Fruit fly (Drosophila melanogaster) whole organism, embryonic: ENCODE data around the gene Syx5.

Experiments used
- ATbp ChIP-seq: fragments of 200-800 bp; sonication (Bioruptor generic); optimal IDR thresholded peaks from 2 replicates; lab custom pipeline; 2017; ENCODE audit warnings: missing biosample characterization, mild to moderate bottlenecking, missing genetic modification characterization, missing genetic modification reagents
- Atf3 ChIP-seq: fragments of 200-800 bp; sonication (Bioruptor generic); optimal IDR thresholded peaks from 3 replicates; lab custom pipeline; 2016; ENCODE audit warnings: missing biosample characterization, missing genetic modification characterization
- CG10565 ChIP-seq: fragments of 200-800 bp; sonication (Bioruptor generic); optimal IDR thresholded peaks from 3 replicates; lab custom pipeline; 2016; ENCODE audit warnings: missing biosample characterization, mild to moderate bottlenecking, missing genetic modification characterization
- CG10979 ChIP-seq: fragments of 200-800 bp; sonication (Bioruptor generic); optimal IDR thresholded peaks from 2 replicates; lab custom pipeline; 2018; ENCODE audit warnings: missing biosample characterization, mild to moderate bottlenecking, missing genetic modification characterization, moderate library complexity
- CG11085 ChIP-seq: fragments of 200-800 bp; sonication (Bioruptor generic); IDR thresholded peaks from 2 replicates; pipeline ENCODE4 v1.3.6; 2022; ENCODE audit warnings: missing biosample characterization, missing genetic modification characterization
- CG11504 ChIP-seq: fragments of 200-800 bp; sonication (Bioruptor generic); optimal IDR thresholded peaks from 3 replicates; lab custom pipeline; 2019; ENCODE audit warnings: missing biosample characterization, mild to moderate bottlenecking, missing genetic modification characterization, moderate library complexity
- CG16815 ChIP-seq: fragments of 200-800 bp; sonication (Bioruptor generic); optimal IDR thresholded peaks from 3 replicates; lab custom pipeline; 2017; ENCODE audit warnings: missing biosample characterization, mild to moderate bottlenecking, missing genetic modification characterization
- CG18619 ChIP-seq: fragments of 200-800 bp; sonication (Bioruptor generic); optimal IDR thresholded peaks from 3 replicates; lab custom pipeline; 2017; ENCODE audit warnings: missing biosample characterization, mild to moderate bottlenecking, missing genetic modification characterization
- CG2712 ChIP-seq: fragments of 200-800 bp; optimal IDR thresholded peaks from 3 replicates; lab custom pipeline; 2019; ENCODE audit warnings: missing biosample characterization, mild to moderate bottlenecking, missing genetic modification characterization, moderate library complexity
- CG4707 ChIP-seq: fragments of 200-800 bp; sonication (Bioruptor generic); optimal IDR thresholded peaks from 2 replicates; lab custom pipeline; 2018; ENCODE audit warnings: missing biosample characterization, mild to moderate bottlenecking, missing genetic modification characterization, moderate library complexity
- CG5245 ChIP-seq: fragments of 200-800 bp; sonication (Bioruptor generic); optimal IDR thresholded peaks from 3 replicates; lab custom pipeline; 2016; ENCODE audit warnings: missing biosample characterization, missing genetic modification characterization
- CG6765 ChIP-seq: fragments of 200-800 bp; sonication (Bioruptor generic); optimal IDR thresholded peaks from 3 replicates; lab custom pipeline; 2017; ENCODE audit warnings: missing biosample characterization, mild to moderate bottlenecking, missing genetic modification characterization
- CG7372 ChIP-seq: fragments of 200-800 bp; sonication (Bioruptor generic); IDR thresholded peaks from 2 replicates; pipeline ENCODE4 v1.3.6; 2022; ENCODE audit warnings: missing biosample characterization, missing genetic modification characterization
- CG9437 ChIP-seq: fragments of 200-800 bp; sonication (Bioruptor generic); optimal IDR thresholded peaks from 2 replicates; lab custom pipeline; 2018; ENCODE audit warnings: missing biosample characterization, mild to moderate bottlenecking, missing genetic modification characterization
- CG9727 ChIP-seq: fragments of 200-800 bp; sonication (Bioruptor generic); optimal IDR thresholded peaks from 3 replicates; lab custom pipeline; 2017; ENCODE audit warnings: missing biosample characterization, mild to moderate bottlenecking, missing genetic modification characterization
- D19A ChIP-seq: fragments of 200-800 bp; optimal IDR thresholded peaks from 3 replicates; lab custom pipeline; 2019; ENCODE audit warnings: missing biosample characterization, mild to moderate bottlenecking, missing genetic modification characterization, moderate library complexity
- D19B ChIP-seq: fragments of 200-800 bp; sonication (Bioruptor generic); optimal IDR thresholded peaks from 2 replicates; lab custom pipeline; 2017; ENCODE audit warnings: missing biosample characterization, mild to moderate bottlenecking, missing genetic modification characterization
- Hr51 ChIP-seq, 2 experiments: fragments of 200-800 bp; sonication (Bioruptor generic); optimal IDR thresholded peaks; 2 replicates in 1 of 2; 3 replicates in 1 of 2; lab custom pipeline; 2016 to 2018; ENCODE audit warnings: missing biosample characterization in 2 of 2, missing genetic modification characterization in 2 of 2, mild to moderate bottlenecking in 1 of 2, moderate library complexity in 1 of 2
- Jarid2 ChIP-seq: fragments of 200-800 bp; sonication (Bioruptor generic); optimal IDR thresholded peaks from 3 replicates; lab custom pipeline; 2017; ENCODE audit warnings: mild to moderate bottlenecking, missing biosample characterization, missing genetic modification reagents, missing genetic modification characterization
- Lpt ChIP-seq: fragments of >200 bp; optimal IDR thresholded peaks from 2 replicates; lab custom pipeline; 2018; ENCODE audit warnings: missing biosample characterization, missing genetic modification characterization
- Mad ChIP-seq: fragments of 200-800 bp; sonication (Bioruptor generic); optimal IDR thresholded peaks from 2 replicates; lab custom pipeline; 2016; ENCODE audit warnings: missing biosample characterization, missing genetic modification characterization
- Myb ChIP-seq: fragments of 200-800 bp; sonication (Bioruptor generic); optimal IDR thresholded peaks from 2 replicates; lab custom pipeline; 2016; ENCODE audit warnings: missing biosample characterization, missing genetic modification characterization
- NC2α ChIP-seq: fragments of 200-800 bp; sonication (Bioruptor generic); optimal IDR thresholded peaks from 2 replicates; lab custom pipeline; 2016; ENCODE audit warnings: missing biosample characterization, missing genetic modification characterization
- NfI ChIP-seq: fragments of 200-800 bp; sonication (Bioruptor generic); optimal IDR thresholded peaks from 3 replicates; lab custom pipeline; 2018; ENCODE audit warnings: missing biosample characterization, mild to moderate bottlenecking, missing genetic modification characterization, moderate library complexity
- Oli ChIP-seq: fragments of 200-800 bp; sonication (Bioruptor generic); optimal IDR thresholded peaks from 2 replicates; lab custom pipeline; 2018; ENCODE audit warnings: missing biosample characterization, mild to moderate bottlenecking, missing genetic modification characterization, moderate library complexity
- Pdp1 ChIP-seq, 2 experiments: fragments of 200-800 bp; sonication (Bioruptor generic); optimal IDR thresholded peaks; 3 replicates each; lab custom pipeline; 2016; ENCODE audit warnings: missing biosample characterization in 2 of 2, missing genetic modification characterization in 2 of 2, mild to moderate bottlenecking in 1 of 2, moderate library complexity in 1 of 2
- Stat92E ChIP-seq, 3 experiments: fragments of >200 bp in 2 of 3; fragments of 200-800 bp in 1 of 3; sonication (Bioruptor generic) in 1 of 3; optimal IDR thresholded peaks; 2 replicates each; lab custom pipeline; 2017 to 2019; ENCODE audit warnings: missing biosample characterization in 3 of 3, missing genetic modification characterization in 3 of 3, mild to moderate bottlenecking in 1 of 3, moderate library complexity in 1 of 3
- YL-1 ChIP-seq: fragments of 200-800 bp; sonication (Bioruptor generic); optimal IDR thresholded peaks from 3 replicates; lab custom pipeline; 2017; ENCODE audit warnings: missing biosample characterization, mild to moderate bottlenecking, missing genetic modification characterization
- ab ChIP-seq: fragments of 200-800 bp; sonication (Bioruptor generic); optimal IDR thresholded peaks from 2 replicates; lab custom pipeline; 2016; ENCODE audit warnings: missing biosample characterization, missing genetic modification characterization
- ash1 ChIP-seq: fragments of 200-800 bp; sonication (Bioruptor generic); optimal IDR thresholded peaks from 2 replicates; lab custom pipeline; 2018; ENCODE audit warnings: missing biosample characterization, mild to moderate bottlenecking, missing genetic modification characterization
- bcd ChIP-seq: fragments of 200-800 bp; sonication (Bioruptor generic); optimal IDR thresholded peaks from 2 replicates; lab custom pipeline; 2017; ENCODE audit warnings: missing biosample characterization, mild to moderate bottlenecking, missing genetic modification characterization
- bsh ChIP-seq, 2 experiments: fragments of 200-800 bp; sonication (Bioruptor generic); optimal IDR thresholded peaks; 2 replicates each; lab custom pipeline; 2017 to 2018; ENCODE audit warnings: mild to moderate bottlenecking in 2 of 2, missing biosample characterization in 2 of 2, missing genetic modification characterization in 2 of 2, moderate library complexity in 1 of 2
- cato ChIP-seq: fragments of 200-800 bp; sonication (Bioruptor generic); optimal IDR thresholded peaks from 2 replicates; lab custom pipeline; 2016; ENCODE audit warnings: missing biosample characterization, missing genetic modification characterization, borderline replicate concordance
- caup ChIP-seq: fragments of 200-800 bp; sonication (Bioruptor generic); optimal IDR thresholded peaks from 3 replicates; lab custom pipeline; 2017; ENCODE audit warnings: missing biosample characterization, mild to moderate bottlenecking, missing genetic modification characterization, moderate library complexity; ENCODE audit not compliant: severe bottlenecking
- da ChIP-seq: fragments of 200-800 bp; sonication (Bioruptor generic); optimal IDR thresholded peaks from 2 replicates; lab custom pipeline; 2016; ENCODE audit warnings: missing biosample characterization, missing genetic modification characterization
- dmrt11E ChIP-seq: fragments of 200-800 bp; sonication (Bioruptor generic); optimal IDR thresholded peaks from 3 replicates; lab custom pipeline; 2018; ENCODE audit warnings: missing biosample characterization, mild to moderate bottlenecking, missing genetic modification characterization, moderate library complexity
- dmrt99B ChIP-seq: fragments of 200-800 bp; sonication (Bioruptor generic); optimal IDR thresholded peaks from 2 replicates; lab custom pipeline; 2018; ENCODE audit warnings: missing biosample characterization, mild to moderate bottlenecking, missing genetic modification characterization, moderate library complexity
- ems ChIP-seq: fragments of 200-800 bp; sonication (Bioruptor generic); optimal IDR thresholded peaks from 3 replicates; lab custom pipeline; 2016; ENCODE audit warnings: missing biosample characterization, missing genetic modification characterization
- eve ChIP-seq, 2 experiments: fragments of >200 bp; optimal IDR thresholded peaks; 2 replicates each; lab custom pipeline; 2017; ENCODE audit warnings: missing biosample characterization in 2 of 2, missing genetic modification characterization in 2 of 2
- gem ChIP-seq: fragments of 200-800 bp; sonication (Bioruptor generic); optimal IDR thresholded peaks from 2 replicates; lab custom pipeline; 2019; ENCODE audit warnings: missing biosample characterization, mild to moderate bottlenecking, missing genetic modification characterization, moderate library complexity
- gfzf ChIP-seq: fragments of 200-800 bp; sonication (Bioruptor generic); optimal IDR thresholded peaks from 2 replicates; lab custom pipeline; 2016; ENCODE audit warnings: missing biosample characterization, mild to moderate bottlenecking, missing genetic modification characterization, moderate library complexity
- hth ChIP-seq: fragments of >200 bp; optimal IDR thresholded peaks from 2 replicates; lab custom pipeline; 2017; ENCODE audit warnings: inconsistent platforms
- klu ChIP-seq: fragments of 200-800 bp; sonication (Bioruptor generic); IDR thresholded peaks from 2 replicates; pipeline ENCODE4 v1.3.6; 2022; ENCODE audit warnings: missing biosample characterization, missing genetic modification characterization
- pzg ChIP-seq: fragments of 200-800 bp; sonication (Bioruptor generic); optimal IDR thresholded peaks from 3 replicates; lab custom pipeline; 2018; ENCODE audit warnings: missing biosample characterization, mild to moderate bottlenecking, missing genetic modification characterization, moderate library complexity
- tgo ChIP-seq: fragments of 200-800 bp; sonication (Bioruptor generic); IDR thresholded peaks from 3 replicates; pipeline ENCODE4 v1.3.6; 2022; ENCODE audit warnings: missing biosample characterization, missing genetic modification characterization
- tin ChIP-seq: fragments of 200-800 bp; sonication (Bioruptor generic); optimal IDR thresholded peaks from 3 replicates; lab custom pipeline; 2016; ENCODE audit warnings: missing biosample characterization, missing genetic modification characterization
- tio ChIP-seq: fragments of 200-800 bp; sonication (Bioruptor generic); optimal IDR thresholded peaks from 2 replicates; lab custom pipeline; 2017; ENCODE audit warnings: missing biosample characterization, missing genetic modification characterization, inconsistent platforms
- toy ChIP-seq: fragments of 200-800 bp; sonication (Bioruptor generic); IDR thresholded peaks from 2 replicates; pipeline ENCODE4 v1.3.6; 2022; ENCODE audit warnings: missing biosample characterization, missing genetic modification characterization
- usp ChIP-seq: fragments of >200 bp; optimal IDR thresholded peaks from 2 replicates; lab custom pipeline; 2017; ENCODE audit warnings: missing biosample characterization, missing genetic modification characterization
- z ChIP-seq: fragments of 200-800 bp; sonication (Bioruptor generic); IDR thresholded peaks from 3 replicates; pipeline ENCODE4 v1.3.6; 2022; ENCODE audit warnings: missing biosample characterization, missing genetic modification characterization

Gene Syx5

DNA sequence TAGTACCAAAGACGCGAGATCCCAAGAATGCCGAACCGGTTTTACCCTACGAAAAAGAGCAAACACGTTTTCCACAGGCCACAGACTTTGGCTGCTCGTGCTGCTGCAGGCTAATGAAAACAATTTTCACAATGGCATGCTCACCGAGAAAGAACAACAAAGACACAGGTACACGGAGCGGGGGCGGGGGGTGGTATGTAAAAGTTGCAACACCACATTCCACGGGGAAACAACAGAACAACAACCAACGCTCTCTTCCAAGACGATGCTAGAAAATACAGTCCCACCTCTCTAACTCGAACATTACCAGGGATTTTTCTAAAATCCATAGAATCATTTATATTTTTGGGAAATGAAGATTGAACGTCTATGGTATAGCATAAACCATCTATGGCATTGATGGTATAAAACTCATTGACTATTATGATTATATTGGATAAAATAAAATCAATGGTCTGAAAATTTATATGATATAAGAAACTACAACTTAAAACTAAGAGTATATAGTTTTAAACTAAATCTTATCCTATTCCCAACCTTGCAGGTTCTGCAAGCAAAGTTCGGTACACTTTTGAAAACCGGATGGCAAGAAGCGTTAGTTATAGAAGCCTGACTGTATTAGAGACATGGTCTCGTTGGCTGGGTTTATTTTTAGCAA, 25.6 kb upstream of the Syx5 start (continued):
- TF ChIP-seq pzg (GFP tag; lab: Kevin White, UChicago) (no peak), hth (lab: Kevin White, UChicago) (no peak), cato (GFP tag; lab: Kevin White, UChicago) (no peak), D19A (tag; lab: Kevin White, UChicago) (no peak), CG16815 (GFP tag; lab: Kevin White, UChicago) (no peak), CG11504 (peak; percentile 16), Pdp1 (GFP tag; optimal IDR thresholded peaks at IDR 0.05; lab: Kevin White, UChicago) (no peak), klu (no peak), Oli (tag; lab: Kevin White, UChicago) (no peak), CG10979 (tag; lab: Kevin White, UChicago) (peak; percentile 11), NC2α (GFP tag; lab: Kevin White, UChicago) (no peak), Mad (GFP tag; lab: Kevin White, UChicago) (no peak), tgo (GFP tag; lab: Robert Waterston, UW) (no peak), ATbp (no peak), ems (no peak), Hr51 (GFP tag; optimal IDR thresholded peaks at IDR 0.05; lab: Kevin White, UChicago) (no peak), CG18619 (GFP tag; lab: Kevin White, UChicago) (no peak), bsh (GFP tag; optimal IDR thresholded peaks at IDR 0.05; lab: Kevin White, UChicago) (peak; percentile 23 to 34), Jarid2 (no peak), CG9437 (GFP tag; lab: Kevin White, UChicago) (no peak), caup (no peak), CG4707 (GFP tag; lab: Kevin White, UChicago) (no peak), toy (GFP tag; lab: Robert Waterston, UW) (no peak), Myb (no peak), NfI (GFP tag; lab: Kevin White, UChicago) (no peak), ash1 (GFP tag; lab: Kevin White, UChicago) (no peak), CG11085 (GFP tag; lab: Robert Waterston, UW) (no peak), CG9727 (GFP tag; lab: Kevin White, UChicago) (no peak), CG6765 (no peak), da (GFP tag; lab: Kevin White, UChicago) (no peak), bcd (GFP tag; lab: Kevin White, UChicago) (no peak), Atf3 (GFP tag; lab: Kevin White, UChicago) (no peak), Stat92E (GFP tag; optimal IDR thresholded peaks at IDR 0.05; lab: Kevin White, UChicago) (no peak), eve (GFP tag; optimal IDR thresholded peaks at IDR 0.05; lab: Kevin White, UChicago) (peak in 1 of 2 experiments; percentile 49), CG2712 (tag; lab: Kevin White, UChicago) (peak; percentile 29), Lpt (GFP tag; lab: Kevin White, UChicago) (peak; percentile 89), CG10565 (GFP tag; lab: Kevin White, UChicago) (no peak), tio (GFP tag; lab: Kevin White, UChicago) (peak; percentile 4), YL-1 (GFP tag; lab: Kevin White, UChicago) (no peak), z (peak; percentile 14; the same call in 1 of the 3 replicates), CG5245 (GFP tag; lab: Kevin White, UChicago) (no peak), dmrt99B (tag; lab: Kevin White, UChicago) (no peak), ab (GFP tag; lab: Kevin White, UChicago) (no peak), D19B (GFP tag; lab: Kevin White, UChicago) (no peak), tin (GFP tag; lab: Kevin White, UChicago) (no peak), dmrt11E (peak; percentile 52), usp (no peak), gem (tag; lab: Kevin White, UChicago) (peak; percentile 42), CG7372 (no peak), gfzf (GFP tag; lab: Kevin White, UChicago) (no peak)
